Fruit fly (Drosophila melanogaster) whole organism, embryonic: ENCODE data around the gene CG3408.

Source experiments
- CG10543 ChIP-seq: fragments of 200-800 bp; sonication (Bioruptor generic); optimal IDR thresholded peaks from 3 replicates; lab custom pipeline; 2017; ENCODE audit warnings: missing biosample characterization, mild to moderate bottlenecking, missing genetic modification characterization, moderate library complexity
- CG11247 ChIP-seq: fragments of 200-800 bp; sonication (Bioruptor generic); IDR thresholded peaks from 2 replicates; pipeline ENCODE4 v1.3.6; 2022; ENCODE audit warnings: missing biosample characterization, missing genetic modification characterization
- CG12942 ChIP-seq: fragments of 200-800 bp; sonication (Bioruptor generic); optimal IDR thresholded peaks from 3 replicates; lab custom pipeline; 2016; ENCODE audit warnings: missing biosample characterization, missing genetic modification characterization
- CG13287 ChIP-seq: fragments of 200-800 bp; sonication (Bioruptor generic); IDR thresholded peaks from 2 replicates; pipeline ENCODE4 v1.3.6; 2022; ENCODE audit warnings: missing biosample characterization, missing genetic modification characterization; ENCODE audit not compliant: partially characterized antibody
- CG13894 ChIP-seq: fragments of 200-800 bp; sonication (Bioruptor generic); optimal IDR thresholded peaks from 3 replicates; lab custom pipeline; 2018; ENCODE audit warnings: missing biosample characterization, mild to moderate bottlenecking, missing genetic modification characterization, moderate library complexity
- CG17568 ChIP-seq: fragments of 200-800 bp; sonication (Bioruptor generic); optimal IDR thresholded peaks from 2 replicates; lab custom pipeline; 2018; ENCODE audit warnings: missing biosample characterization, mild to moderate bottlenecking, missing genetic modification characterization, moderate library complexity
- CG2875 ChIP-seq: fragments of 200-800 bp; sonication (Bioruptor generic); optimal IDR thresholded peaks from 2 replicates; lab custom pipeline; 2017; ENCODE audit warnings: missing biosample characterization, mild to moderate bottlenecking, missing genetic modification characterization, missing genetic modification reagents
- CG4360 ChIP-seq: fragments of 200-800 bp; sonication (Bioruptor generic); IDR thresholded peaks from 2 replicates; pipeline ENCODE4 v1.3.6; 2022; ENCODE audit warnings: missing biosample characterization, missing genetic modification characterization
- CG4854 ChIP-seq: fragments of 200-800 bp; sonication (Bioruptor generic); optimal IDR thresholded peaks from 2 replicates; lab custom pipeline; 2016; ENCODE audit warnings: missing biosample characterization, missing genetic modification characterization, inconsistent platforms
- CG7357 ChIP-seq: fragments of 200-800 bp; sonication (Bioruptor generic); IDR thresholded peaks from 3 replicates; pipeline ENCODE4 v1.3.6; 2022; ENCODE audit warnings: missing biosample characterization, missing genetic modification characterization
- CG7372 ChIP-seq: fragments of 200-800 bp; sonication (Bioruptor generic); IDR thresholded peaks from 2 replicates; pipeline ENCODE4 v1.3.6; 2022; ENCODE audit warnings: missing biosample characterization, missing genetic modification characterization
- CG7556 ChIP-seq: fragments of 200-800 bp; sonication (Bioruptor generic); optimal IDR thresholded peaks from 2 replicates; lab custom pipeline; 2017; ENCODE audit warnings: missing biosample characterization, mild to moderate bottlenecking, missing genetic modification characterization
- Doc3 ChIP-seq: fragments of 200-800 bp; sonication (Bioruptor generic); IDR thresholded peaks from 3 replicates; pipeline ENCODE4 v1.3.6; 2022; ENCODE audit warnings: missing biosample characterization, missing genetic modification characterization; ENCODE audit not compliant: partially characterized antibody
- GATAe ChIP-seq: fragments of 200-800 bp; sonication (Bioruptor generic); conservative IDR thresholded peaks from 2 replicates; pipeline ENCODE4 v1.3.6; 2022; ENCODE audit warnings: missing biosample characterization, missing genetic modification characterization
- Hand ChIP-seq: fragments of 200-800 bp; sonication (Bioruptor generic); optimal IDR thresholded peaks from 2 replicates; lab custom pipeline; 2017; ENCODE audit warnings: mild to moderate bottlenecking, missing biosample characterization, missing genetic modification reagents, missing genetic modification characterization
- HmgZ ChIP-seq: fragments of 200-800 bp; sonication (Bioruptor generic); optimal IDR thresholded peaks from 2 replicates; lab custom pipeline; 2018; ENCODE audit warnings: missing biosample characterization, mild to moderate bottlenecking, missing genetic modification characterization
- Hr39 ChIP-seq: fragments of >200 bp; optimal IDR thresholded peaks from 2 replicates; lab custom pipeline; 2017
- MBD-R2 ChIP-seq: fragments of 200-800 bp; sonication (Bioruptor generic); IDR thresholded peaks from 2 replicates; pipeline ENCODE4 v1.3.6; 2022; ENCODE audit warnings: missing biosample characterization, missing genetic modification characterization
- Meics ChIP-seq: fragments of 200-800 bp; sonication (Bioruptor generic); optimal IDR thresholded peaks from 2 replicates; lab custom pipeline; 2017; ENCODE audit warnings: missing biosample characterization, mild to moderate bottlenecking, missing genetic modification characterization
- NFAT ChIP-seq: fragments of 200-800 bp; sonication (Bioruptor generic); IDR thresholded peaks from 2 replicates; pipeline ENCODE4 v1.3.6; 2022; ENCODE audit warnings: missing biosample characterization, missing genetic modification characterization
- PHDP ChIP-seq: fragments of 200-800 bp; sonication (Bioruptor generic); optimal IDR thresholded peaks from 3 replicates; lab custom pipeline; 2018; ENCODE audit warnings: missing biosample characterization, mild to moderate bottlenecking, missing genetic modification characterization, moderate library complexity
- Ptx1 ChIP-seq: fragments of 200-800 bp; sonication (Bioruptor generic); IDR thresholded peaks from 2 replicates; pipeline ENCODE4 v1.3.6; 2022; ENCODE audit warnings: missing biosample characterization, missing genetic modification characterization
- Rfx ChIP-seq: fragments of 200-800 bp; sonication (Bioruptor generic); IDR thresholded peaks from 2 replicates; pipeline ENCODE4 v1.3.6; 2022; ENCODE audit warnings: missing biosample characterization, missing genetic modification characterization
- Ssrp ChIP-seq: fragments of 200-800 bp; sonication (Bioruptor generic); optimal IDR thresholded peaks from 2 replicates; lab custom pipeline; 2018; ENCODE audit warnings: missing biosample characterization, mild to moderate bottlenecking, missing genetic modification characterization, moderate library complexity
- Taf1 ChIP-seq: fragments of 200-800 bp; sonication (Bioruptor generic); IDR thresholded peaks from 2 replicates; pipeline ENCODE4 v1.3.6; 2022; ENCODE audit warnings: missing biosample characterization, missing genetic modification characterization
- bbx ChIP-seq: fragments of 200-800 bp; sonication (Bioruptor generic); IDR thresholded peaks from 2 replicates; pipeline ENCODE4 v1.3.6; 2022; ENCODE audit warnings: missing biosample characterization, missing genetic modification characterization; ENCODE audit not compliant: partially characterized antibody
- btn ChIP-seq: fragments of 200-800 bp; sonication (Bioruptor generic); optimal IDR thresholded peaks from 2 replicates; lab custom pipeline; 2016; ENCODE audit warnings: missing biosample characterization, missing genetic modification characterization
- cas ChIP-seq: fragments of 200-800 bp; sonication (Bioruptor generic); IDR thresholded peaks from 2 replicates; pipeline ENCODE4 v1.3.6; 2022; ENCODE audit warnings: missing biosample characterization, missing genetic modification characterization
- dati ChIP-seq: fragments of 200-800 bp; sonication (Bioruptor generic); IDR thresholded peaks from 2 replicates; pipeline ENCODE4 v1.3.6; 2022; ENCODE audit warnings: missing biosample characterization, missing genetic modification characterization
- fd102C ChIP-seq: fragments of 200-800 bp; sonication (Bioruptor generic); optimal IDR thresholded peaks from 2 replicates; lab custom pipeline; 2018; ENCODE audit warnings: missing biosample characterization, mild to moderate bottlenecking, missing genetic modification characterization, moderate library complexity
- ham ChIP-seq: fragments of 200-800 bp; sonication (Bioruptor generic); IDR thresholded peaks from 2 replicates; pipeline ENCODE4 v1.3.6; 2022; ENCODE audit warnings: missing biosample characterization, missing genetic modification characterization
- lmd ChIP-seq: fragments of 200-800 bp; sonication (Bioruptor generic); IDR thresholded peaks from 2 replicates; pipeline ENCODE4 v1.3.6; 2022; ENCODE audit warnings: missing biosample characterization, missing genetic modification characterization
- lola ChIP-seq, 3 experiments: fragments of >200 bp in 2 of 3; fragments of 200-800 bp in 1 of 3; sonication (Bioruptor generic) in 1 of 3; optimal IDR thresholded peaks; 2 replicates each; lab custom pipeline; 2017 to 2019; ENCODE audit warnings: missing biosample characterization in 3 of 3, missing genetic modification characterization in 3 of 3, mild to moderate bottlenecking in 1 of 3, moderate library complexity in 1 of 3
- lov ChIP-seq, 2 experiments: fragments of 200-800 bp in 1 of 2; fragments of >200 bp in 1 of 2; sonication (Bioruptor generic) in 1 of 2; IDR thresholded peaks in 1 of 2; optimal IDR thresholded peaks in 1 of 2; 2 replicates in 1 of 2; 3 replicates in 1 of 2; pipeline versions ENCODE4 v1.3.6 to Lab custom; 2017 to 2022; ENCODE audit warnings: missing biosample characterization in 1 of 2, missing genetic modification characterization in 1 of 2
- nerfin-2 ChIP-seq: fragments of 200-800 bp; sonication (Bioruptor generic); IDR thresholded peaks from 2 replicates; pipeline ENCODE4 v1.3.6; 2022; ENCODE audit warnings: missing biosample characterization, missing genetic modification characterization; ENCODE audit not compliant: partially characterized antibody
- pnt ChIP-seq: fragments of 200-800 bp; sonication (Bioruptor generic); optimal IDR thresholded peaks from 3 replicates; lab custom pipeline; 2016; ENCODE audit warnings: missing biosample characterization, missing genetic modification characterization
- pum ChIP-seq: fragments of 200-800 bp; sonication (Bioruptor generic); optimal IDR thresholded peaks from 2 replicates; lab custom pipeline; 2016; ENCODE audit warnings: missing biosample characterization, missing genetic modification characterization
- sc ChIP-seq, 3 experiments: fragments of >200 bp in 2 of 3; fragments of 200-800 bp in 1 of 3; sonication (Bioruptor generic) in 1 of 3; optimal IDR thresholded peaks; 2 replicates in 2 of 3; 3 replicates in 1 of 3; lab custom pipeline; 2017; ENCODE audit warnings: mild to moderate bottlenecking in 1 of 3, missing biosample characterization in 1 of 3, missing genetic modification characterization in 1 of 3, missing genetic modification reagents in 1 of 3
- sd ChIP-seq: fragments of 200-800 bp; sonication (Bioruptor generic); optimal IDR thresholded peaks from 3 replicates; lab custom pipeline; 2018; ENCODE audit warnings: missing biosample characterization, mild to moderate bottlenecking, missing genetic modification characterization, moderate library complexity
- sob ChIP-seq: fragments of 200-800 bp; sonication (Bioruptor generic); IDR thresholded peaks from 2 replicates; pipeline ENCODE4 v1.3.6; 2022; ENCODE audit warnings: missing biosample characterization, missing genetic modification characterization
- tio ChIP-seq: fragments of 200-800 bp; sonication (Bioruptor generic); optimal IDR thresholded peaks from 2 replicates; lab custom pipeline; 2017; ENCODE audit warnings: missing biosample characterization, missing genetic modification characterization, inconsistent platforms
- tna ChIP-seq: fragments of 200-800 bp; sonication (Bioruptor generic); IDR thresholded peaks from 2 replicates; pipeline ENCODE4 v1.3.6; 2022; ENCODE audit warnings: missing biosample characterization, missing genetic modification characterization; ENCODE audit not compliant: partially characterized antibody
- unc-4 ChIP-seq: fragments of 200-800 bp; sonication (Bioruptor generic); IDR thresholded peaks from 2 replicates; pipeline ENCODE4 v1.3.6; 2022; ENCODE audit warnings: missing biosample characterization, missing genetic modification characterization; ENCODE audit not compliant: partially characterized antibody

Gene CG3408

dm6 chr3L:9556666-9557065 is 47.3 kb upstream of the CG3408 start (continued):
- TF ChIP-seq lov (optimal IDR thresholded peaks at IDR 0.05; lab: Kevin White, UChicago), result no peak
- TF ChIP-seq lov (GFP tag; IDR thresholded peaks at IDR 0.05; lab: Robert Waterston, UW), result no peak
- TF ChIP-seq CG10543 (GFP tag; lab: Kevin White, UChicago), result peak; percentile 50
- no peak for TF ChIP-seq Ssrp (tag; lab: Kevin White, UChicago)
- no peak for TF ChIP-seq Ptx1 (GFP tag; lab: Robert Waterston, UW)
- TF ChIP-seq CG4854 (GFP tag; lab: Kevin White, UChicago), result no peak
- TF ChIP-seq CG11247, result no peak
- TF ChIP-seq sc (optimal IDR thresholded peaks at IDR 0.05; lab: Kevin White, UChicago), result no peak
- TF ChIP-seq sc (GFP tag; optimal IDR thresholded peaks at IDR 0.05; lab: Kevin White, UChicago), result no peak
- no peak for TF ChIP-seq CG2875 (GFP tag; lab: Kevin White, UChicago)
- no peak for TF ChIP-seq pum
- no peak for TF ChIP-seq unc-4 (GFP tag; lab: Robert Waterston, UW)
- TF ChIP-seq lola (GFP tag; optimal IDR thresholded peaks at IDR 0.05; lab: Kevin White, UChicago), result no peak
- TF ChIP-seq CG7556 (GFP tag; lab: Kevin White, UChicago), result no peak
- no peak for TF ChIP-seq CG7357
- TF ChIP-seq tio (GFP tag; lab: Kevin White, UChicago), result no peak
- no peak for TF ChIP-seq bbx
- peak; percentile 61 for TF ChIP-seq sd
- TF ChIP-seq CG4360 (GFP tag; lab: Robert Waterston, UW), result no peak
- no peak for TF ChIP-seq CG17568 (GFP tag; lab: Kevin White, UChicago)
- no peak for TF ChIP-seq PHDP (tag; lab: Kevin White, UChicago)
- no peak for TF ChIP-seq tna (GFP tag; lab: Robert Waterston, UW)
- no peak for TF ChIP-seq HmgZ (tag; lab: Kevin White, UChicago)
- no peak for TF ChIP-seq Hr39 (lab: Kevin White, UChicago)
- TF ChIP-seq fd102C (GFP tag; lab: Kevin White, UChicago), result no peak
- TF ChIP-seq ham (GFP tag; lab: Robert Waterston, UW), result no peak
- TF ChIP-seq Rfx (GFP tag; lab: Robert Waterston, UW), result 0 out of 2 replicates have a peak, but pooled peaks have one; percentile 26
- TF ChIP-seq CG13287, result no peak
- TF ChIP-seq cas (GFP tag; lab: Robert Waterston, UW), result no peak
- TF ChIP-seq Doc3, result no peak
- no peak for TF ChIP-seq lmd (GFP tag; lab: Robert Waterston, UW)
- TF ChIP-seq CG7372 (GFP tag; lab: Robert Waterston, UW), result peak; percentile 30; the same call in 1 of the 2 replicates
- TF ChIP-seq dati (GFP tag; lab: Robert Waterston, UW), result no peak
- no peak for TF ChIP-seq sob (GFP tag; lab: Robert Waterston, UW)
- no peak for TF ChIP-seq btn (GFP tag; lab: Kevin White, UChicago)
- TF ChIP-seq CG13894 (tag; lab: Kevin White, UChicago), result peak; percentile 20
- no peak for TF ChIP-seq MBD-R2 (GFP tag; lab: Robert Waterston, UW)
- no peak for TF ChIP-seq nerfin-2 (GFP tag; lab: Robert Waterston, UW)
- TF ChIP-seq Meics (GFP tag; lab: Kevin White, UChicago), result no peak
- TF ChIP-seq GATAe (GFP tag; lab: Robert Waterston, UW), result no peak
- TF ChIP-seq NFAT (GFP tag; lab: Robert Waterston, UW), result 0 out of 2 replicates have a peak, but pooled peaks have one; percentile 16
- TF ChIP-seq pnt (GFP tag; lab: Kevin White, UChicago), result no peak
- no peak for TF ChIP-seq Taf1
- TF ChIP-seq CG12942 (GFP tag; lab: Kevin White, UChicago), result no peak
- no peak for TF ChIP-seq Hand
